Worm (Caenorhabditis elegans): ENCODE measurements around the gene F35F11.2.

F35F11.2 gene

ce11 chrIV:4009923-4010322 lies 30.2 kb upstream of the F35F11.2 start:
- TF ChIP-seq C34B4.2 (tag; optimal IDR thresholded peaks at IDR 0.05), result no peak
- no peak for TF ChIP-seq efl-1 (optimal IDR thresholded peaks at IDR 0.05)
- TF ChIP-seq efl-1 (GFP tag; optimal IDR thresholded peaks at IDR 0.05 in 1 of 2), result peak in 1 of 2 experiments; percentile 12

- no peak for TF ChIP-seq blmp-1 (tag; optimal IDR thresholded peaks at IDR 0.05)
- no peak for TF ChIP-seq unc-30 (tag; optimal IDR thresholded peaks at IDR 0.05)
- no peak for TF ChIP-seq lin-39 (tag; optimal IDR thresholded peaks at IDR 0.05)
- TF ChIP-seq nhr-71 (tag; optimal IDR thresholded peaks at IDR 0.05), result no peak
- no peak for TF ChIP-seq lin-14 (GFP tag; optimal IDR thresholded peaks at IDR 0.05)
- TF ChIP-seq nhr-90 (tag; optimal IDR thresholded peaks at IDR 0.05; ENCODE audit: poor library complexity), result no peak
- TF ChIP-seq lin-13 (GFP tag; optimal IDR thresholded peaks at IDR 0.05), result no peak
- no peak for TF ChIP-seq unc-130 (tag; optimal IDR thresholded peaks at IDR 0.05)
- TF ChIP-seq swsn-7 (tag; optimal IDR thresholded peaks at IDR 0.05), result no peak
- no peak for TF ChIP-seq nhr-47 (tag; optimal IDR thresholded peaks at IDR 0.05)
- no peak for TF ChIP-seq nhr-11 (tag; optimal IDR thresholded peaks at IDR 0.05)
- TF ChIP-seq pqm-1 (tag; optimal IDR thresholded peaks at IDR 0.05), result no peak
- no peak for TF ChIP-seq xbp-1 (tag; optimal IDR thresholded peaks at IDR 0.05)
- no peak for TF ChIP-seq zip-4 (GFP tag; optimal IDR thresholded peaks at IDR 0.05)
- no peak for TF ChIP-seq snpc-4 (tag; optimal IDR thresholded peaks at IDR 0.05)
- TF ChIP-seq dsc-1 (tag; optimal IDR thresholded peaks at IDR 0.05), result no peak
Measured at ce11 chrIV:4013621-4014020, 26.5 kb upstream of the F35F11.2 start.

ce11 chrIV:4014341-4014826 lies 25.7 kb upstream of the F35F11.2 start:
- peak; percentile 78 for TF ChIP-seq nhr-85 (tag)
- TF ChIP-seq elt-3 (tag; optimal IDR thresholded peaks at IDR 0.05), result no peak
- peak; percentile 22 for TF ChIP-seq nhr-71 (tag; optimal IDR thresholded peaks at IDR 0.05)
- peak; percentile 32 for TF ChIP-seq lin-13 (GFP tag; optimal IDR thresholded peaks at IDR 0.05)
- TF ChIP-seq lin-15B (tag; optimal IDR thresholded peaks at IDR 0.05), result no peak
- peak; percentile 73 for TF ChIP-seq aly-2 (tag; optimal IDR thresholded peaks at IDR 0.05)
- TF ChIP-seq ces-1 (GFP tag; optimal IDR thresholded peaks at IDR 0.05), result no peak
- no peak for TF ChIP-seq fkh-8 (tag; optimal IDR thresholded peaks at IDR 0.05)
- no peak for TF ChIP-seq hlh-17 (GFP tag; optimal IDR thresholded peaks at IDR 0.05; ENCODE audit: borderline replicate concordance)
- no peak for TF ChIP-seq unc-98 (GFP tag; IDR thresholded peaks at IDR 0.05)
- TF ChIP-seq nhr-19 (GFP tag; conservative IDR thresholded peaks at IDR 0.05), result peak; percentile 29
- peak; percentile 1 for TF ChIP-seq rnt-1 (tag; optimal IDR thresholded peaks at IDR 0.05)

- peak; percentile 42 for TF ChIP-seq nhr-85 (tag)
- no peak for TF ChIP-seq C04F5.9 (tag; optimal IDR thresholded peaks at IDR 0.05)
- no peak for TF ChIP-seq lsy-2 (tag; optimal IDR thresholded peaks at IDR 0.05)
Measured at ce11 chrIV:4015660-4016059, 24.4 kb upstream of the F35F11.2 start.

- TF ChIP-seq unc-30 (tag; optimal IDR thresholded peaks at IDR 0.05) (no peak), F16B12.6 (tag; optimal IDR thresholded peaks at IDR 0.05) (no peak), nhr-77 (tag; optimal IDR thresholded peaks at IDR 0.05) (no peak), egl-27 (tag; optimal IDR thresholded peaks at IDR 0.05) (no peak), ceh-8 (GFP tag; optimal IDR thresholded peaks at IDR 0.05) (no peak), ama-1 (optimal IDR thresholded peaks at IDR 0.05) (no peak), lin-14 (GFP tag; optimal IDR thresholded peaks at IDR 0.05) (no peak), elt-2 (tag; optimal IDR thresholded peaks at IDR 0.05) (no peak), sup-37 (GFP tag; optimal IDR thresholded peaks at IDR 0.05) (no peak), unc-62 (GFP tag; optimal IDR thresholded peaks at IDR 0.05) (no peak), egl-13 (tag; optimal IDR thresholded peaks at IDR 0.05) (no peak), C16A3.4 (tag; optimal IDR thresholded peaks at IDR 0.05) (no peak), nhr-20 (tag; optimal IDR thresholded peaks at IDR 0.05) (no peak), pax-3 (tag; optimal IDR thresholded peaks at IDR 0.05) (no peak), C04F5.9 (tag; optimal IDR thresholded peaks at IDR 0.05) (no peak), zag-1 (tag; optimal IDR thresholded peaks at IDR 0.05) (no peak), ztf-4 (tag; optimal IDR thresholded peaks at IDR 0.05) (no peak), lsy-2 (tag; optimal IDR thresholded peaks at IDR 0.05) (no peak), hpl-2 (GFP tag; optimal IDR thresholded peaks at IDR 0.05) (no peak), dpl-1 (GFP tag; optimal IDR thresholded peaks at IDR 0.05) (no peak)
Measured at ce11 chrIV:4016723-4017122, 23.4 kb upstream of the F35F11.2 start.
